Worm (Caenorhabditis elegans) whole organism, L4/young adult: ENCODE data around the gene Y48G9A.6.

ENCODE experiments used
- W03F9.2 ChIP-seq: fragments of 150-350 bp; optimal IDR thresholded peaks from 2 replicates; lab custom pipeline; 2014; ENCODE audit warnings: missing biosample characterization, missing genetic modification characterization
- dao-5 ChIP-seq: sonication (generic microtip); optimal IDR thresholded peaks from 2 replicates; lab custom pipeline; 2016; ENCODE audit warnings: missing genotype, missing genetic modification characterization, moderate library complexity, missing compliant biosample characterization
- him-1 ChIP-seq: sonication (generic microtip); optimal IDR thresholded peaks from 2 replicates; lab custom pipeline; 2016; ENCODE audit warnings: missing genotype, missing genetic modification reagents, missing genetic modification characterization, missing compliant biosample characterization

ce11 chrIII:2076546-2077134 is 41.0 kb upstream of the Y48G9A.6 start, which contains the start of gene Y39A3A.4:
- TF ChIP-seq him-1 (tag; lab: Kevin White, UChicago) (no peak), dao-5 (tag; lab: Kevin White, UChicago) (no peak), W03F9.2 (tag; lab: Kevin White, UChicago) (no peak)
